Worm (Caenorhabditis elegans): ENCODE measurements around the gene clec-171.
A peak's percentile ranks its signal among the peaks of the same experiment; 100 is the strongest.
"Not testable (repeated sequence)": the region's sequence is repeated elsewhere in the genome, so short reads cannot be mapped to it uniquely, and the experiment has no call there.

DNA sequence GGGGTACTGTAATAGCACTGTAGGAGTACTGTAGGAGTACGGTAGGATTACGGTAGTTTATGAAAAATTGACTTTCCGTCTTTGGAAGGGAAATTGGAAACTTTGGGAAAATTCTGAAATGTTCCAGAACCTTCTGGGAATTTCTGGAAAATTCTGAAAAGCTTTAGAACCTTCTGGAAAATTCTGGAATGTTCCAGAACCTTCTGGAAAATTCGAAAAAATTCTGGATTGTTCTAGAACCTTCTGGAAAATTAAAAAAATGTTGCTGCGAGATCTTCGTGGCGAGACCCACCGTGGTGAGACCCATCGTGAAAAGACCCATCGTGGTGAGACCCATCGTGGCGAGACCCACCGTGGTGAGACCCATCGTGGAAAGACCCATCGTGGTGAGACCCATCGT is 12.9 kb upstream of the clec-171 start:
- not testable (repeated sequence) for TF ChIP-seq snpc-4 (GFP tag; optimal IDR thresholded peaks at IDR 0.05); snpc-4 (tag; optimal IDR thresholded peaks at IDR 0.05); nfya-1 (tag; optimal IDR thresholded peaks at IDR 0.05; ENCODE audit: borderline replicate concordance, insufficient read depth); lsy-27 (tag; optimal IDR thresholded peaks at IDR 0.05; ENCODE audit: borderline replicate concordance, insufficient read depth); snpc-1.3 (tag; optimal IDR thresholded peaks at IDR 0.05; ENCODE audit: insufficient read depth); ccch-3 (GFP tag; optimal IDR thresholded peaks at IDR 0.05); efl-1 (GFP tag; optimal IDR thresholded peaks at IDR 0.05); hlh-12 (tag; optimal IDR thresholded peaks at IDR 0.05); let-526 (GFP tag; IDR thresholded peaks at IDR 0.05); madf-8 (GFP tag; conservative IDR thresholded peaks at IDR 0.05); pha-4 (tag; optimal IDR thresholded peaks at IDR 0.05); ceh-79 (tag; optimal IDR thresholded peaks at IDR 0.05); sea-2 (GFP tag; IDR thresholded peaks at IDR 0.05); fkh-3 (tag; optimal IDR thresholded peaks at IDR 0.05)
- TF ChIP-seq Y79H2A.3 (GFP tag; conservative IDR thresholded peaks at IDR 0.05), result 0 out of 2 replicates have a peak, but pooled peaks have one; percentile 13
